Worm (Caenorhabditis elegans) whole organism, early embryonic: ENCODE results near the gene mmaa-1.

Experiments
- B0310.2 ChIP-seq: sonication (generic microtip); optimal IDR thresholded peaks from 2 replicates; lab custom pipeline; 2016; ENCODE audit warnings: mild to moderate bottlenecking, missing genetic modification characterization, missing compliant biosample characterization
- F13C5.2 ChIP-seq: sonication (generic microtip); optimal IDR thresholded peaks from 2 replicates; lab custom pipeline; 2017; ENCODE audit warnings: mild to moderate bottlenecking, missing genetic modification characterization, inconsistent platforms, missing compliant biosample characterization
- aly-1 ChIP-seq: sonication (generic microtip); optimal IDR thresholded peaks from 2 replicates; lab custom pipeline; 2016; ENCODE audit warnings: missing genetic modification characterization, missing compliant biosample characterization
- ama-1 ChIP-seq: fragments of 150-350 bp; optimal IDR thresholded peaks from 2 replicates; lab custom pipeline; 2014
- ceh-13 ChIP-seq: fragments of 200-800 bp; sonication (Bioruptor generic); optimal IDR thresholded peaks from 2 replicates; lab custom pipeline; 2018; ENCODE audit warnings: mild to moderate bottlenecking, missing genetic modification characterization, missing compliant biosample characterization
- ceh-36 ChIP-seq: sonication (generic microtip); optimal IDR thresholded peaks from 2 replicates; lab custom pipeline; 2016; ENCODE audit warnings: missing genetic modification characterization, inconsistent platforms, missing compliant biosample characterization
- ets-7 ChIP-seq: sonication (generic microtip); optimal IDR thresholded peaks from 2 replicates; lab custom pipeline; 2016; ENCODE audit warnings: missing genotype, missing genetic modification characterization, missing compliant biosample characterization
- flt-1 ChIP-seq: fragments of 200-800 bp; sonication (Bioruptor generic); IDR thresholded peaks from 2 replicates; pipeline ENCODE4 v1.3.6; 2022; ENCODE audit warnings: missing genetic modification characterization, missing compliant biosample characterization
- hmbx-1 ChIP-seq: sonication (generic microtip); optimal IDR thresholded peaks from 2 replicates; lab custom pipeline; 2016; ENCODE audit warnings: mild to moderate bottlenecking, missing genetic modification characterization, missing compliant biosample characterization
- hmg-4 ChIP-seq: fragments of 200-800 bp; sonication (Bioruptor generic); optimal IDR thresholded peaks from 2 replicates; lab custom pipeline; 2018; ENCODE audit warnings: mild to moderate bottlenecking, missing genetic modification characterization, missing compliant biosample characterization
- hnd-1 ChIP-seq: sonication (generic microtip); optimal IDR thresholded peaks from 2 replicates; lab custom pipeline; 2016; ENCODE audit warnings: missing genetic modification characterization, missing compliant biosample characterization
- pes-1 ChIP-seq: fragments of 200-800 bp; sonication (Bioruptor generic); IDR thresholded peaks from 2 replicates; pipeline ENCODE4 v1.3.6; 2022; ENCODE audit warnings: missing genetic modification reagents, missing genetic modification characterization, missing compliant biosample characterization
- scrt-1 ChIP-seq: fragments of 200-800 bp; sonication (Bioruptor generic); IDR thresholded peaks from 2 replicates; pipeline ENCODE4 v1.3.6; 2022; ENCODE audit warnings: missing genetic modification characterization, missing compliant biosample characterization
- sea-1 ChIP-seq: fragments of 200-800 bp; sonication (Bioruptor generic); conservative IDR thresholded peaks from 2 replicates; pipeline ENCODE4 v1.3.6; 2022; ENCODE audit warnings: missing genetic modification characterization, missing compliant biosample characterization
- tbx-11 ChIP-seq: fragments of 200-800 bp; sonication (Bioruptor generic); IDR thresholded peaks from 2 replicates; pipeline ENCODE4 v1.3.6; 2022; ENCODE audit warnings: missing genetic modification characterization, missing compliant biosample characterization
- tbx-37 ChIP-seq: fragments of 200-800 bp; sonication (Bioruptor generic); conservative IDR thresholded peaks from 2 replicates; pipeline ENCODE4 v1.3.6; 2022; ENCODE audit warnings: missing genetic modification reagents, missing genetic modification characterization, missing compliant biosample characterization
- tra-4 ChIP-seq: sonication (generic microtip); optimal IDR thresholded peaks from 2 replicates; lab custom pipeline; 2017; ENCODE audit warnings: missing genetic modification characterization, missing compliant biosample characterization

Gene mmaa-1

ce11 chrII:7104794-7105613 lies 4.0 kb upstream of the mmaa-1 start, which contains the start of the genes farl-11 and rpl-33:
farl-11 (minus strand) TSS chrII:7105035.
rpl-33 (plus strand) TSS chrII:7105563.
- TF ChIP-seq flt-1 (GFP tag; lab: Robert Waterston, UW) (0 out of 2 replicates have a peak, but pooled peaks have one; percentile 27), hnd-1 (no peak), F13C5.2 (tag; lab: Kevin White, UChicago) (peak; percentile 51)

ce11 chrII:7103111-7103510 lies 2.1 kb upstream of the mmaa-1 start:
- TF ChIP-seq sea-1 (GFP tag; lab: Robert Waterston, UW) (no peak), pes-1 (no peak), hnd-1 (no peak), ceh-36 (tag; lab: Kevin White, UChicago) (no peak), aly-1 (tag; lab: Kevin White, UChicago) (no peak), flt-1 (GFP tag; lab: Robert Waterston, UW) (no peak), ets-7 (tag; lab: Kevin White, UChicago) (no peak), ceh-13 (GFP tag; lab: Kevin White, UChicago) (no peak), hmbx-1 (tag; lab: Kevin White, UChicago) (no peak), F13C5.2 (tag; lab: Kevin White, UChicago) (no peak), B0310.2 (tag; lab: Kevin White, UChicago) (no peak)

DNA sequence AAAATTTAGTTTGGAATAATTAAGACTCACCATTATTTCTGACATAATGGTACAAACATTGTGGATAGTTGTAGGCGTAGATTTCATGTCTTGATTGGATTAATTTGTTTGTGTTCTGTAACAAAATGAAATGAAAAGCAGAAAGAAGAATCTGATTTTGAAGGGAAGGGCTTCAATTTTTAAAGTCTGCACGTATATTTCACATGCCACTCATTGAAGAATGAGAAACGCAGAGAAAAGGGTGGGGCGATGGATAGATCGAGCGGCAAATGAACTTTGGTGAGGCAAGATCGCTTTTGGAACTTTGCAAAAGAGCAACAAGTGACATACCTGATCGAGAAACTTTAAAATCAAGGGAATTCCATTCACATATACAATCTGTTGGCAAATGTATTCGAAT lies 1.3 kb upstream of the mmaa-1 start:
- TF ChIP-seq hmbx-1 (tag; lab: Kevin White, UChicago) (no peak), pes-1 (no peak), ets-7 (tag; lab: Kevin White, UChicago) (no peak), ceh-13 (GFP tag; lab: Kevin White, UChicago) (no peak), ama-1 (no peak), B0310.2 (tag; lab: Kevin White, UChicago) (no peak), hnd-1 (no peak), aly-1 (tag; lab: Kevin White, UChicago) (no peak), flt-1 (GFP tag; lab: Robert Waterston, UW) (no peak), ceh-36 (tag; lab: Kevin White, UChicago) (no peak), scrt-1 (GFP tag; lab: Robert Waterston, UW) (no peak), sea-1 (GFP tag; lab: Robert Waterston, UW) (no peak), hmg-4 (no peak), tbx-37 (GFP tag; lab: Robert Waterston, UW) (no peak), tra-4 (no peak), F13C5.2 (tag; lab: Kevin White, UChicago) (no peak), tbx-11 (no peak)

ce11 chrII:7099231-7099630 lies 1.7 kb downstream of the mmaa-1 start:
- TF ChIP-seq B0310.2 (tag; lab: Kevin White, UChicago) (no peak), sea-1 (GFP tag; lab: Robert Waterston, UW) (no peak), scrt-1 (GFP tag; lab: Robert Waterston, UW) (no peak), ceh-13 (GFP tag; lab: Kevin White, UChicago) (no peak), tbx-11 (no peak), hnd-1 (no peak), ama-1 (no peak), ceh-36 (tag; lab: Kevin White, UChicago) (no peak), flt-1 (GFP tag; lab: Robert Waterston, UW) (no peak), ets-7 (tag; lab: Kevin White, UChicago) (no peak), tra-4 (no peak), hmbx-1 (tag; lab: Kevin White, UChicago) (no peak), pes-1 (no peak), F13C5.2 (tag; lab: Kevin White, UChicago) (no peak), hmg-4 (no peak)

- TF ChIP-seq ets-7 (tag; lab: Kevin White, UChicago) (no peak), hmg-4 (no peak), ceh-36 (tag; lab: Kevin White, UChicago) (no peak), aly-1 (tag; lab: Kevin White, UChicago) (no peak), hnd-1 (no peak), pes-1 (no peak), F13C5.2 (tag; lab: Kevin White, UChicago) (no peak), scrt-1 (GFP tag; lab: Robert Waterston, UW) (no peak), sea-1 (GFP tag; lab: Robert Waterston, UW) (no peak), flt-1 (GFP tag; lab: Robert Waterston, UW) (no peak), tbx-37 (GFP tag; lab: Robert Waterston, UW) (no peak), hmbx-1 (tag; lab: Kevin White, UChicago) (no peak), B0310.2 (tag; lab: Kevin White, UChicago) (no peak), tra-4 (no peak)
These were observed 2.4 kb downstream of the mmaa-1 start, which contains the start of gene mct-5 for ce11 chrII:7098578-7098977. mct-5 (minus strand) TSS chrII:7098593.

ce11 chrII:7095970-7096369 lies 5.0 kb downstream of the mmaa-1 start:
- TF ChIP-seq pes-1 (no peak), tra-4 (no peak), ets-7 (tag; lab: Kevin White, UChicago) (no peak), aly-1 (tag; lab: Kevin White, UChicago) (no peak), ceh-13 (GFP tag; lab: Kevin White, UChicago) (no peak), scrt-1 (GFP tag; lab: Robert Waterston, UW) (no peak), F13C5.2 (tag; lab: Kevin White, UChicago) (no peak), sea-1 (GFP tag; lab: Robert Waterston, UW) (no peak), tbx-11 (no peak), ceh-36 (tag; lab: Kevin White, UChicago) (no peak), tbx-37 (GFP tag; lab: Robert Waterston, UW) (no peak), flt-1 (GFP tag; lab: Robert Waterston, UW) (no peak), B0310.2 (tag; lab: Kevin White, UChicago) (no peak), hmg-4 (no peak), ama-1 (no peak), hnd-1 (no peak), hmbx-1 (tag; lab: Kevin White, UChicago) (no peak)
